Fruit fly (Drosophila melanogaster) whole organism, embryonic: ENCODE measurements around the gene CG2006.

Experiments used
- CG12391 ChIP-seq: fragments of 200-800 bp; sonication (Bioruptor generic); optimal IDR thresholded peaks from 3 replicates; lab custom pipeline; 2018; ENCODE audit warnings: missing biosample characterization, mild to moderate bottlenecking, missing genetic modification characterization, moderate library complexity
- CG17612 ChIP-seq: fragments of 200-800 bp; sonication (Bioruptor generic); IDR thresholded peaks from 2 replicates; pipeline ENCODE4 v1.3.6; 2022; ENCODE audit warnings: missing biosample characterization, missing genetic modification characterization
- CG1792 ChIP-seq: fragments of 200-800 bp; sonication (Bioruptor generic); optimal IDR thresholded peaks from 2 replicates; lab custom pipeline; 2016; ENCODE audit warnings: missing biosample characterization, missing genetic modification characterization
- CG4730 ChIP-seq: fragments of 200-800 bp; sonication (Bioruptor generic); IDR thresholded peaks from 2 replicates; pipeline ENCODE4 v1.3.6; 2022; ENCODE audit warnings: missing biosample characterization, missing genetic modification characterization
- CG6683 ChIP-seq: fragments of 200-800 bp; sonication (Bioruptor generic); optimal IDR thresholded peaks from 2 replicates; lab custom pipeline; 2017; ENCODE audit warnings: missing biosample characterization, mild to moderate bottlenecking, missing genetic modification characterization, missing genetic modification reagents
- CG6813 ChIP-seq: fragments of 200-800 bp; sonication (Bioruptor generic); optimal IDR thresholded peaks from 2 replicates; lab custom pipeline; 2017; ENCODE audit warnings: missing biosample characterization, missing genetic modification characterization, mild to moderate bottlenecking, moderate library complexity, missing genetic modification reagents
- CG8924 ChIP-seq: fragments of 200-800 bp; optimal IDR thresholded peaks from 3 replicates; lab custom pipeline; 2019; ENCODE audit warnings: missing biosample characterization, mild to moderate bottlenecking, missing genetic modification characterization, moderate library complexity
- croc ChIP-seq: fragments of 200-800 bp; sonication (Bioruptor generic); conservative IDR thresholded peaks from 3 replicates; pipeline ENCODE4 v1.3.6; 2022; ENCODE audit warnings: missing biosample characterization, missing genetic modification characterization
- sens ChIP-seq: fragments of 200-800 bp; sonication (Bioruptor generic); peaks from one replicate; lab custom pipeline; 2016; ENCODE audit warnings: missing biosample characterization, missing genetic modification characterization
- unpg ChIP-seq: fragments of 200-800 bp; sonication (Bioruptor generic); optimal IDR thresholded peaks from 3 replicates; lab custom pipeline; 2018; ENCODE audit warnings: missing biosample characterization, mild to moderate bottlenecking, missing genetic modification characterization, moderate library complexity

DNA sequence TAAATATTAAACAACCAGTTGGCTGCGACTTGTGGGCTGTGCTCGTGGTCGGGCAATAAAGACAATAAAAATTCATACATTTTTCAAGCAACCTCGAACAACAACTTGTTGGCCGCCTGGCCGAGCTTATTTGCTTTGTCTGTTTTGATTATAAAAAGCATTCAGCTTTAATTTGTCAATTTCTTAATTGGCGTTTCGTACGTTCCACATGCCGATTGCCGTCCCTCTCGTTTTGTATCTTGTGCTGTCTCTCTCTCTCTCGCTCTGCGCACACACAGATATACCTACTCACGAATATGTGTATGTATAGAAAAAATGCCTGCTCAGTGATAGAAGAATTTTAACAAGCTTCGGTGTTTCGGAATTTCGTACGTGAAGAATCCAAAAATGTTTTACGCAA lies 30.9 kb downstream of the CG2006 start:
- TF ChIP-seq unpg (GFP tag; lab: Kevin White, UChicago) (no peak), CG4730 (GFP tag; lab: Robert Waterston, UW) (no peak), CG8924 (tag; lab: Kevin White, UChicago) (no peak), CG17612 (GFP tag; lab: Robert Waterston, UW) (no peak), CG6813 (GFP tag; lab: Kevin White, UChicago) (no peak), CG12391 (tag; lab: Kevin White, UChicago) (no peak), CG1792 (GFP tag; lab: Kevin White, UChicago) (no peak), croc (no peak), sens (GFP tag; lab: Kevin White, UChicago) (no peak), CG6683 (GFP tag; lab: Kevin White, UChicago) (no peak)
